Fruit fly (Drosophila melanogaster): ENCODE results near the gene firl.

dm6 chr2L:12091522-12091921 lies 24.9 kb upstream of the firl start, which contains the start of gene Pex19:
- no peak for TF ChIP-seq CG8478 (optimal IDR thresholded peaks at IDR 0.05)
- no peak for TF ChIP-seq CTCF (optimal IDR thresholded peaks at IDR 0.05)

Measured in S2 (cell line).